Fruit fly (Drosophila melanogaster): ENCODE data around the gene CG32808.
A peak's percentile ranks its signal among the peaks of the same experiment; 100 is the strongest.

The CG32808 gene

DNA sequence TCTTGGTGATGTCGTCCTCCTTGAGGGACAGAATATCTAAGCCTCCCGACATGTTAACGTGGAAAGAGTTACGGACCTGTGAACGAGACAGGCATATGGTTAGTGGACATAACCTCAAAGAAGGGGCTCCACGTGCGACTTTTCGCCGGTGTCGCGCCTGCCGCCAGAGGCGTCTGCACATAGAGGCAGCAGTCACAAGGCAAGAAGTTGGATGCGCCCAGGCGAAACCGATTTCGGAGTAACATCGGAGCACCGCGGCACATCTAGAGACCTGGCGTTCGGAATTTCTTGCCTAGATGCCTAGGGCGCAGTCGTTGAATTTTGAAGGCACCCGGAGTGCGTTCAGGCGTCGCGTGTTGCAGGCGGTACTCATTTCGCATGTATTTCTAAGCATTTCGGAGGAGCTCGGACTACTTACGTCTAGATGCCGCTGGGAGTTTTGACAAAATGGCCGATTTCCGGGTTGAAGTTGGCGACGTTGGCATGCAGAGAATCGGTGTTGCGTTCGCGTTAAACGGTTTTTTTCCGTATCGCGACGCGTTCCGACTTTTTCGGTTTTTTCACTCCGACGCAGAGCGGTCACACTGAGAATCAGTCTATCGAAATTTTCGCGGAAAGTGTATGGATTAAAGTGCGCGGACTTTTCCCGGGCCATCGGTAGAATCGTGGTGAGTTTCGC lies 13.4 kb upstream of the CG32808 start, which contains the start of the genes sta and inc:
Gene sta, minus strand, starts transcription at position 574 of the 679 bp plus-strand sequence.
Gene inc, plus strand, starts transcription at position 640 of the 679 bp plus-strand sequence.
- TF ChIP-seq CG9705 (GFP tag; optimal IDR thresholded peaks at IDR 0.05): peak; percentile 66
- no peak for TF ChIP-seq tai (GFP tag; optimal IDR thresholded peaks at IDR 0.05)
- TF ChIP-seq h (GFP tag; optimal IDR thresholded peaks at IDR 0.05): peak; percentile 68
- peak; percentile 9 for TF ChIP-seq woc (GFP tag; optimal IDR thresholded peaks at IDR 0.05)
- TF ChIP-seq pan (optimal IDR thresholded peaks at IDR 0.05): no peak
- peak; percentile 33 for TF ChIP-seq Hr83 (GFP tag; optimal IDR thresholded peaks at IDR 0.05; ENCODE audit: poor library complexity, severe bottlenecking)
- TF ChIP-seq N (GFP tag; optimal IDR thresholded peaks at IDR 0.05): no peak
- TF ChIP-seq dsf (GFP tag; optimal IDR thresholded peaks at IDR 0.05; ENCODE audit: borderline replicate concordance): no peak
- TF ChIP-seq Vsx2 (GFP tag; optimal IDR thresholded peaks at IDR 0.05; ENCODE audit: partially characterized antibody): no peak
- TF ChIP-seq Jra (GFP tag; optimal IDR thresholded peaks at IDR 0.05): no peak
- no peak for TF ChIP-seq Rel (GFP tag; optimal IDR thresholded peaks at IDR 0.05)
- TF ChIP-seq Rel (tag; optimal IDR thresholded peaks at IDR 0.05): peak; percentile 72
- peak in 1 of 2 experiments; percentile 68 for TF ChIP-seq foxo (GFP tag; optimal IDR thresholded peaks at IDR 0.05)
- TF ChIP-seq rgr (GFP tag; optimal IDR thresholded peaks at IDR 0.05): peak; percentile 83
- peak; percentile 68 for TF ChIP-seq Dif (GFP tag; optimal IDR thresholded peaks at IDR 0.05; ENCODE audit: partially characterized antibody)
- peak; percentile 83 for TF ChIP-seq Sp1 (GFP tag; optimal IDR thresholded peaks at IDR 0.05)
- TF ChIP-seq dmrt93B (GFP tag; optimal IDR thresholded peaks at IDR 0.05): peak; percentile 61
- peak; percentile 37 for TF ChIP-seq ey (GFP tag; optimal IDR thresholded peaks at IDR 0.05)
- TF ChIP-seq OdsH (GFP tag; optimal IDR thresholded peaks at IDR 0.05): peak; percentile 29
- TF ChIP-seq psq (GFP tag; optimal IDR thresholded peaks at IDR 0.05): peak; percentile 27
- TF ChIP-seq Dfd (GFP tag; optimal IDR thresholded peaks at IDR 0.05): no peak
- TF ChIP-seq sv (GFP tag; optimal IDR thresholded peaks at IDR 0.05): peak; percentile 15
- TF ChIP-seq HLH106 (tag; optimal IDR thresholded peaks at IDR 0.05): peak; percentile 72
- peak; percentile 69 for TF ChIP-seq br (GFP tag; optimal IDR thresholded peaks at IDR 0.05)
- peak; percentile 69 for TF ChIP-seq fru (GFP tag; optimal IDR thresholded peaks at IDR 0.05)
- no peak for TF ChIP-seq CG32264 (GFP tag; optimal IDR thresholded peaks at IDR 0.05)
- TF ChIP-seq Abd-B (GFP tag; optimal IDR thresholded peaks at IDR 0.05): no peak

DNA sequence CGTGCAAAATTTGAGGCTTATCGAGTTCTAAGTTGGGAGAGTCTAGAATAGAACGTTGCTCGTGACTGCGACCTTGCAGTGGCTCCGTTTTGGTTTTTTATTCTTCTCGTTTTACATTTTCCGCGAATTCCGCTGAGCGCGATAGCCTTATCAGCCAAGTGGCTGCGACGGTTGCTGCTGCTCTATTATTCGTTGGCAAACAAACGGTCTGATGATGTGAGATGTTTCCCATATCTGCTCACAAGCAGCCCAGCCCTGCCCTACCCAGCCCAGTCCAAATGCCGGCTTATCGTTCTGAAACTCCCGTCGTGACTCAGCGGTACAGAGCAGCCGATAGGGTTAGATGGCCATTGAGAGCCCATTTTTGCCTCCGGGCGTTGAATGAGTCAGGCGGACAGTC lies 10.8 kb upstream of the CG32808 start:
- TF ChIP-seq Myc (optimal IDR thresholded peaks at IDR 0.05) (no peak), foxo (GFP tag; optimal IDR thresholded peaks at IDR 0.05) (no peak), Rel (GFP tag; optimal IDR thresholded peaks at IDR 0.05) (no peak), Rel (tag; optimal IDR thresholded peaks at IDR 0.05) (peak; percentile 33), woc (GFP tag; optimal IDR thresholded peaks at IDR 0.05) (no peak), Sp1 (GFP tag; optimal IDR thresholded peaks at IDR 0.05) (no peak), tai (GFP tag; optimal IDR thresholded peaks at IDR 0.05) (no peak)

- TF ChIP-seq Mio (GFP tag; optimal IDR thresholded peaks at IDR 0.05) (no peak), brk (GFP tag; optimal IDR thresholded peaks at IDR 0.05) (no peak), CrebA (GFP tag; optimal IDR thresholded peaks at IDR 0.05; ENCODE audit: borderline replicate concordance) (no peak), br (GFP tag; optimal IDR thresholded peaks at IDR 0.05) (peak; percentile 23), dl (GFP tag; optimal IDR thresholded peaks at IDR 0.05; ENCODE audit: insufficient read depth in 1 of 2, partially characterized antibody in 2 of 2) (no peak), Dfd (GFP tag; optimal IDR thresholded peaks at IDR 0.05) (no peak), lola (GFP tag; optimal IDR thresholded peaks at IDR 0.05) (no peak), Vsx2 (GFP tag; optimal IDR thresholded peaks at IDR 0.05; ENCODE audit: partially characterized antibody) (no peak), fru (GFP tag; optimal IDR thresholded peaks at IDR 0.05) (peak; percentile 42), N (GFP tag; optimal IDR thresholded peaks at IDR 0.05) (no peak), Hr78 (GFP tag; optimal IDR thresholded peaks at IDR 0.05) (no peak), pan (optimal IDR thresholded peaks at IDR 0.05) (no peak), sage (GFP tag; optimal IDR thresholded peaks at IDR 0.05) (no peak), sv (GFP tag; optimal IDR thresholded peaks at IDR 0.05) (no peak), CG9705 (GFP tag; optimal IDR thresholded peaks at IDR 0.05) (peak; percentile 29), woc (GFP tag; optimal IDR thresholded peaks at IDR 0.05) (no peak), usp (GFP tag; optimal IDR thresholded peaks at IDR 0.05) (no peak), Hnf4 (GFP tag; optimal IDR thresholded peaks at IDR 0.05) (no peak), OdsH (GFP tag; optimal IDR thresholded peaks at IDR 0.05) (no peak), foxo (GFP tag; optimal IDR thresholded peaks at IDR 0.05) (peak in 1 of 2 experiments; percentile 57), jim (GFP tag; optimal IDR thresholded peaks at IDR 0.05) (no peak), Abd-B (GFP tag; optimal IDR thresholded peaks at IDR 0.05) (no peak), CG32264 (GFP tag; optimal IDR thresholded peaks at IDR 0.05) (no peak), HLH106 (tag; optimal IDR thresholded peaks at IDR 0.05) (peak; percentile 45), dmrt93B (GFP tag; optimal IDR thresholded peaks at IDR 0.05) (no peak), tai (GFP tag; optimal IDR thresholded peaks at IDR 0.05) (no peak), Sp1 (GFP tag; optimal IDR thresholded peaks at IDR 0.05) (peak; percentile 28), rgr (GFP tag; optimal IDR thresholded peaks at IDR 0.05) (peak; percentile 42), dsf (GFP tag; optimal IDR thresholded peaks at IDR 0.05; ENCODE audit: borderline replicate concordance) (no peak), Dif (GFP tag; optimal IDR thresholded peaks at IDR 0.05; ENCODE audit: partially characterized antibody) (no peak), h (GFP tag; optimal IDR thresholded peaks at IDR 0.05) (peak; percentile 21), Myc (optimal IDR thresholded peaks at IDR 0.05) (no peak), Rel (GFP tag; optimal IDR thresholded peaks at IDR 0.05) (no peak), Rel (tag; optimal IDR thresholded peaks at IDR 0.05) (peak; percentile 31), psq (GFP tag; optimal IDR thresholded peaks at IDR 0.05) (no peak), Hr83 (GFP tag; optimal IDR thresholded peaks at IDR 0.05; ENCODE audit: poor library complexity, severe bottlenecking) (peak; percentile 9)
These were observed 8.9 kb upstream of the CG32808 start, which contains the start of gene rush for dm6 chrX:1478276-1479122. Gene rush (plus strand): TSS chrX:1478552.

Measured in whole organism, wandering third instar larva.